Worm (Caenorhabditis elegans) whole organism, dauer: Measurements from ENCODE around the gene asg-2.

Experiments used
- unc-62 ChIP-seq: sonication (generic microtip); optimal IDR thresholded peaks from 2 replicates; lab custom pipeline; 2017; ENCODE audit warnings: missing biosample characterization, missing genetic modification reagents, missing genetic modification characterization

asg-2 gene

ce11 chrX:6819633-6820032 lies 21.4 kb upstream of the asg-2 start:
- TF ChIP-seq unc-62: no peak

ce11 chrX:6822552-6822951 lies 18.5 kb upstream of the asg-2 start:
- TF ChIP-seq unc-62: no peak

- no peak for TF ChIP-seq unc-62
Measured at ce11 chrX:6823218-6823979, 17.7 kb upstream of the asg-2 start, which contains the start of gene gei-15. Gene gei-15 (minus strand): TSS chrX:6823268.

ce11 chrX:6825840-6826239 lies 15.2 kb upstream of the asg-2 start, which contains the start of gene F41B4.1:
Gene F41B4.1 (minus strand): TSS chrX:6825862.
- no peak for TF ChIP-seq unc-62

DNA sequence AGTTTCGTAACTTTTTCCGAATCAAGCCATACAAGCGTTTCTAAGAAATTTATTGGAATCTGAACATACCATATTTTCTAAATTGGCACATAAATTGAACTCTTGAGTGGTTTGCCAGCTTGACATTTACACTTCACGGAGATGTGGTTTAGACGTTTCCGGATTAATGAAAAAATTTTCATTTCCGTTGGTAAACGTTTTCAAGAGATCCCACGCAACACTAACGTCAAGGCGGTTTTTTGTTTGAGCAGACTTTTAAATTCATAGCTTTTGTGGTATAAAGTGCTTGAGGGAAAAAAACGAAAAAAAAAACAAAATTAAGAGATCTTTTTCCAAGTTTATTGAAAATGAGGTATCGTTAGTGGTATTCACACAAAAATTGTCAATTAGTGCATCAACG lies 5.9 kb upstream of the asg-2 start, which contains the start of gene F41B4.2:
TSS of gene F41B4.2 (minus strand) at position 101 of the 400 bp plus-strand sequence.
- no peak for TF ChIP-seq unc-62

- TF ChIP-seq unc-62: no peak
Measured at ce11 chrX:6836065-6836527, 5.0 kb upstream of the asg-2 start, which contains the start of gene F41B4.3. Gene F41B4.3 (minus strand): TSS chrX:6836115.

ce11 chrX:6844394-6845072 lies 3.5 kb downstream of the asg-2 start, which contains the start of gene C53B7.3:
Gene C53B7.3 (plus strand): TSS chrX:6844755.
- no peak for TF ChIP-seq unc-62

DNA sequence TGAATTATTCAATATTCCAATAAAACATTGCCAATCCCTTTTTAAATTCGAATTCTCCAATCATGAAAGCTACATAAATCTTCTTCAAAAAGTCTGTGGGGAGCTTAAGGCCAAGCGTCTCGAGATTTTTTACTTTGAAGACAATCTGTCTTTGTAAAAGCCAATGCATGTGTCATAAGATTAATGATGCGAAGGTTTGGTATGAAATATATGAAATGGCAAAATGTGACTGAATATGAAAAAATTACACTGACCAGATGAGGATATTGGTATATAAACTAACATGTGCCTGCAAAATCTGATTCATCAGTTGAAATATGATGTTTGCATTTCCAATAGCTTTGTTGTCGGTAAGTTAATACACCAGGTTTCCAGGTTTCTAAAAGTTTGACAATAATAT lies 4.9 kb downstream of the asg-2 start, which contains the start of gene C53B7.2:
TSS of gene C53B7.2 (plus strand) at position 301 of the 400 bp plus-strand sequence.
- no peak for TF ChIP-seq unc-62

DNA sequence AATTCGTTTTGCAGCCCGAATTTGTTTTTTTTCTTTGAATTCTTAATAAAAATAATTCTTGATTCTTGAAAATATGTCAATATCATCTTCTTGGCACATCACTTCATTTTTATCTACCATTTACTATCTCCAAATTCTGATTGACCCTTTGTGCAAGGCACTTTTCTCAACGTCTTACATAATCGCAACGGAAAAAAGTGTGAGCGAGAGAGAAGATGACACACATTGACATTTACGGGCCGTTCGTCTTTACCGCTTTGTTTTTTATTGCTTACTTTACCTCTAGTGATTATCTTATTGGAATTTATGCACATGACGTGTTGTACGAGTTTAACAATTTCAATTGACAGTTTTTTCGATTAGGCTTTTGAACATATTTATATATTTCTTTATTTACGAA lies 7.5 kb downstream of the asg-2 start:
- no peak for TF ChIP-seq unc-62

ce11 chrX:6850412-6850811 lies 9.4 kb downstream of the asg-2 start:
- no peak for TF ChIP-seq unc-62

DNA sequence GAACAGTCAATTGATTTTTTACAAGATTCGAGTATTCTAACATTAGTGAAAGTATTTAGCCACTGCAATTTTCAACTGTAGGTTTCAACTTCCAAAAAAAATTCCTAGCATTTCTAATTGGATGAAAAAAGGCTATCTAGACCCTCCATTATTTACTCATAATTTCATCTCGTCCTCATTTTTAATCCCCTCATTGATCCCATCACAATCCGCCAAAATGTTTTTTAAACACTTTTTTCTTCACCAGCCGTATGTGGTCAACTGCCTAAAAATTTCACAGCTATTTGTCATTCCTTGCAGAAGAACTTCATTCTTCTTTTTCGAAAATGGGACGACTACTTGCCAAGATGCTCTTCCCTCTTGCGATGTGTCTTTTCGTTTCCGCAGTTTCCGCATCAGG lies 12.3 kb downstream of the asg-2 start, which contains the start of gene rig-3:
TSS of gene rig-3 (plus strand) at position 301 of the 400 bp plus-strand sequence.
- TF ChIP-seq unc-62: no peak

DNA sequence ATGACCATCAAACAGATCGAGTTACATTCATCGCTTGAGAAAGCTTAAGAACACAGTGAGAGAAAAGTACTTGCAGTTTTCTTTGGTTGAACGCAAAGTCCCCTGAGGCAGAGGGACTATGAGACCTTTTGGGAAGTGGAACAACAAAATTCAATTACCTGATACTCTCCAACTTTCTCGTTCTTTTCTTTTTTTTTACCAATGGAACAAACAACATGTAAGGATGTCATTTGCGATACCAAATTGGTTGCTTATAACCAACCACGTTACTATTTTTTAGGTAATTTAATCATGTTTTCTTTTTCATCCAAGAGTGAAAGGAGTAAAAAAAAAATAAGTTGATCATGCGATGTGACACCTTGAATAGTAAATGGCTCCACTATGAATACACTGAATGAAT lies 15.7 kb downstream of the asg-2 start:
- no peak for TF ChIP-seq unc-62

DNA sequence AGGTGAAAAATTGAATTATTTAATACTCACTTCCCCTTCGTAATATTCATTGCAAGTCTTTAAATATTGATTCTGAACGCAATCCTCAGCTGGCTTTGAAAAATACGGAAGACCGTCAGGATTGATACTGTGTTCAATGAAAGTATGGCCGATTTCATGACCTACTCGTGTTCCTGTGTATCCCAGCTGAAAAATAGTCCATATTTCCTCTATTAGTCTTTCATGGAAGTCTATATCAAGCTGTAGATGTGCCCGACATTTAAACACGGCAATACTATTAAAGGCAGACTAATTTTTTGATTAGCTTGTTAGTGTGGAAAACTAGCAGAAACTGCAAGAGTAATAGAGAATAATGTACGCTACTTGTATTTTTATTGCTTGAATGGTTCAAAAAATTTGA lies 20.5 kb downstream of the asg-2 start:
- no peak for TF ChIP-seq unc-62

ce11 chrX:6863032-6863431 lies 22.0 kb downstream of the asg-2 start, which contains the start of gene nep-4:
Gene nep-4 (minus strand): TSS chrX:6863424.
- no peak for TF ChIP-seq unc-62

DNA sequence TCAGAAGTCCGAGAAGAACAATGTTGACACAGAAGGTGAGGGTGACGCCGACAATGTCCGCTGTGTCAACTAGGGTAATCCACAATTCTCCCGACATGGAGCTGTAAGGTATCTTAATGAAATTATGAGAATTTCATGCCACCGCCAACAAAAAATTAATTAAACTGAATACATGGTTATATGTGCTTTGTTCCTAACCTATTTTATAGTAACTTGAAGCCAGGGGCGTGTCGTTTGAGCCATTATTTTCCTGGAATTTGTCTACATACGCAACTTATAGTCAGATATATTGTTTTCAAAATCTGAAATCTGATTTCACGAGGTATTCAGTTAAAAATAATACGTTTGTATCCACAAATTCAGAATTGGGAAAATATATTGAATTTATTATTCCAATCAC lies 24.8 kb downstream of the asg-2 start, which contains the start of gene odr-10:
TSS of gene odr-10 (minus strand) at position 101 of the 400 bp plus-strand sequence.
- TF ChIP-seq unc-62: no peak

ce11 chrX:6866900-6867299 lies 25.8 kb downstream of the asg-2 start:
- TF ChIP-seq unc-62: no peak

DNA sequence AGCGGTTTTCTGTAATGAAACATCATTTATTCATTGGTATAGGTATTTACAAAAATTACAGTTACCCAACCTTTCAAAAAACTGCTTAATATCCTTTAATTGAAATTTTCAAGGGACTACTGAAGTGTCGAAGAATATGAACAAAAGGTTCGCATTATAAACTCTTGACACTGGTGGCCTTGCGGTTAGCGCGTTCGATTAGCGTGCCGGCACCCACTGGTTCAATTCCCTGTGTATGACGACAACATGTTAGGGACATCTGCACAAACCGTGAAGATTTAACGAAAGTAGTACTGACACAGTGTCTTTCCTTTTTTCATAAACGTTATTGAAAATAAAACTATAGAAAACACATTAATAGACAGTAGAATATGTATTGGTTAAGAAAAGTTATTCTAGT lies 26.6 kb downstream of the asg-2 start:
- no peak for TF ChIP-seq unc-62
